Fruit fly (Drosophila melanogaster) whole organism, embryonic: ENCODE results near the gene Rpn9.
A peak's percentile ranks its signal among the peaks of the same experiment; 100 is the strongest.

ENCODE experiments used
- ATbp ChIP-seq: fragments of 200-800 bp; sonication (Bioruptor generic); optimal IDR thresholded peaks from 2 replicates; lab custom pipeline; 2017; ENCODE audit warnings: missing biosample characterization, mild to moderate bottlenecking, missing genetic modification characterization, missing genetic modification reagents
- Awh ChIP-seq: fragments of 200-800 bp; sonication (Bioruptor generic); IDR thresholded peaks from 2 replicates; pipeline ENCODE4, ENCODE4 v1.3.6; 2022; ENCODE audit warnings: missing biosample characterization, missing genetic modification characterization
- CG10209 ChIP-seq: fragments of 200-800 bp; sonication (Bioruptor generic); optimal IDR thresholded peaks from 3 replicates; lab custom pipeline; 2017; ENCODE audit warnings: missing biosample characterization, mild to moderate bottlenecking, missing genetic modification characterization, missing genetic modification reagents
- CG12071 ChIP-seq: fragments of 200-800 bp; sonication (Bioruptor generic); optimal IDR thresholded peaks from 3 replicates; lab custom pipeline; 2018; ENCODE audit warnings: missing biosample characterization, mild to moderate bottlenecking, missing genetic modification characterization
- CG12769 ChIP-seq: fragments of 200-800 bp; sonication (Bioruptor generic); optimal IDR thresholded peaks from 2 replicates; lab custom pipeline; 2019; ENCODE audit warnings: missing biosample characterization, mild to moderate bottlenecking, missing genetic modification characterization, moderate library complexity
- CG15269 ChIP-seq: fragments of 200-800 bp; sonication (Bioruptor generic); optimal IDR thresholded peaks from 2 replicates; lab custom pipeline; 2018; ENCODE audit warnings: missing biosample characterization, mild to moderate bottlenecking, missing genetic modification characterization, moderate library complexity
- CG15479 ChIP-seq: fragments of 200-800 bp; sonication (Bioruptor generic); optimal IDR thresholded peaks from 3 replicates; lab custom pipeline; 2019; ENCODE audit warnings: missing biosample characterization, mild to moderate bottlenecking, missing genetic modification characterization, moderate library complexity
- CG2116 ChIP-seq: fragments of 200-800 bp; sonication (Bioruptor generic); optimal IDR thresholded peaks from 3 replicates; lab custom pipeline; 2018; ENCODE audit warnings: missing biosample characterization, mild to moderate bottlenecking, missing genetic modification characterization
- CG33557 ChIP-seq: fragments of 200-800 bp; sonication (Bioruptor generic); optimal IDR thresholded peaks from 2 replicates; lab custom pipeline; 2019; ENCODE audit warnings: missing biosample characterization, mild to moderate bottlenecking, missing genetic modification characterization, moderate library complexity
- CG42726 ChIP-seq: fragments of 200-800 bp; sonication (Bioruptor generic); IDR thresholded peaks from 2 replicates; pipeline ENCODE4 v1.3.6; 2022; ENCODE audit warnings: missing biosample characterization, missing genetic modification characterization; ENCODE audit not compliant: partially characterized antibody
- CG6175 ChIP-seq: fragments of 200-800 bp; sonication (Bioruptor generic); IDR thresholded peaks from 3 replicates; pipeline ENCODE4 v1.3.6; 2022; ENCODE audit warnings: missing biosample characterization, missing genetic modification characterization
- CG6689 ChIP-seq: fragments of 200-800 bp; sonication (Bioruptor generic); IDR thresholded peaks from 2 replicates; pipeline ENCODE4 v1.3.6; 2022; ENCODE audit warnings: missing biosample characterization, missing genetic modification characterization
- CG6791 ChIP-seq: fragments of 200-800 bp; sonication (Bioruptor generic); IDR thresholded peaks from 3 replicates; pipeline ENCODE4 v1.3.6; 2022; ENCODE audit warnings: missing biosample characterization, missing genetic modification characterization; ENCODE audit not compliant: partially characterized antibody
- CG8359 ChIP-seq: fragments of 200-800 bp; sonication (Bioruptor generic); optimal IDR thresholded peaks from 2 replicates; lab custom pipeline; 2017; ENCODE audit warnings: missing biosample characterization, mild to moderate bottlenecking, missing genetic modification characterization, borderline replicate concordance
- CG9876 ChIP-seq: fragments of 200-800 bp; sonication (Bioruptor generic); optimal IDR thresholded peaks from 2 replicates; lab custom pipeline; 2016; ENCODE audit warnings: missing biosample characterization, missing genetic modification characterization
- Doc3 ChIP-seq: fragments of 200-800 bp; sonication (Bioruptor generic); IDR thresholded peaks from 3 replicates; pipeline ENCODE4 v1.3.6; 2022; ENCODE audit warnings: missing biosample characterization, missing genetic modification characterization; ENCODE audit not compliant: partially characterized antibody
- Eip74EF ChIP-seq, 2 experiments: fragments of 200-800 bp in 1 of 2; fragments of >200 bp in 1 of 2; sonication (Bioruptor generic) in 1 of 2; optimal IDR thresholded peaks; 2 replicates each; lab custom pipeline; 2017 to 2019; ENCODE audit warnings: missing biosample characterization in 2 of 2, missing genetic modification characterization in 2 of 2, mild to moderate bottlenecking in 1 of 2, moderate library complexity in 1 of 2
- H15 ChIP-seq: fragments of 200-800 bp; sonication (Bioruptor generic); IDR thresholded peaks from 3 replicates; pipeline ENCODE4 v1.3.6; 2022; ENCODE audit warnings: missing biosample characterization, missing genetic modification characterization
- HLH4C ChIP-seq: fragments of 200-800 bp; sonication (Bioruptor generic); IDR thresholded peaks from 3 replicates; pipeline ENCODE4 v1.3.6; 2022; ENCODE audit warnings: missing biosample characterization, missing genetic modification characterization; ENCODE audit not compliant: partially characterized antibody
- Med ChIP-seq: fragments of 200-800 bp; sonication (Bioruptor generic); peaks from one replicate; lab custom pipeline; 2016; ENCODE audit warnings: missing biosample characterization, missing genetic modification characterization, mild to moderate bottlenecking, inconsistent platforms, moderate library complexity
- Meics ChIP-seq: fragments of 200-800 bp; sonication (Bioruptor generic); optimal IDR thresholded peaks from 2 replicates; lab custom pipeline; 2017; ENCODE audit warnings: missing biosample characterization, mild to moderate bottlenecking, missing genetic modification characterization
- Opbp ChIP-seq: fragments of 200-800 bp; sonication (Bioruptor generic); IDR thresholded peaks from 3 replicates; pipeline ENCODE4 v1.3.6; 2022; ENCODE audit warnings: missing biosample characterization, missing genetic modification characterization; ENCODE audit not compliant: partially characterized antibody
- Tbp ChIP-seq: fragments of >200 bp; optimal IDR thresholded peaks from 2 replicates; lab custom pipeline; 2018; ENCODE audit warnings: missing biosample characterization, missing genetic modification characterization
- Xrp1 ChIP-seq: fragments of 200-800 bp; sonication (Bioruptor generic); IDR thresholded peaks from 2 replicates; pipeline ENCODE4 v1.3.6; 2022; ENCODE audit warnings: missing biosample characterization, missing genetic modification characterization
- abd-A ChIP-seq: fragments of 200-800 bp; sonication (Bioruptor generic); optimal IDR thresholded peaks from 3 replicates; lab custom pipeline; 2019; ENCODE audit warnings: missing biosample characterization, mild to moderate bottlenecking, missing genetic modification characterization, moderate library complexity
- ac ChIP-seq: fragments of 200-800 bp; sonication (Bioruptor generic); optimal IDR thresholded peaks from 3 replicates; lab custom pipeline; 2017; ENCODE audit warnings: missing biosample characterization, mild to moderate bottlenecking, missing genetic modification characterization
- cad ChIP-seq: fragments of >200 bp; optimal IDR thresholded peaks from 2 replicates; lab custom pipeline; 2017; ENCODE audit warnings: missing biosample characterization, missing genetic modification characterization
- ci ChIP-seq: fragments of 200-800 bp; sonication (Bioruptor generic); IDR thresholded peaks from 3 replicates; pipeline ENCODE4 v1.3.6; 2022; ENCODE audit warnings: missing biosample characterization, missing genetic modification characterization
- cwo ChIP-seq: fragments of 200-800 bp; sonication (Bioruptor generic); optimal IDR thresholded peaks from 3 replicates; lab custom pipeline; 2017; ENCODE audit warnings: missing biosample characterization, missing genetic modification characterization, mild to moderate bottlenecking, moderate library complexity, missing genetic modification reagents
- dmrt11E ChIP-seq: fragments of 200-800 bp; sonication (Bioruptor generic); optimal IDR thresholded peaks from 3 replicates; lab custom pipeline; 2018; ENCODE audit warnings: missing biosample characterization, mild to moderate bottlenecking, missing genetic modification characterization, moderate library complexity
- ewg ChIP-seq: fragments of 200-800 bp; sonication (Bioruptor generic); optimal IDR thresholded peaks from 3 replicates; lab custom pipeline; 2017; ENCODE audit warnings: mild to moderate bottlenecking, missing biosample characterization, missing genetic modification reagents, missing genetic modification characterization
- fru ChIP-seq: fragments of >200 bp; optimal IDR thresholded peaks from 2 replicates; lab custom pipeline; 2017
- gcm2 ChIP-seq: fragments of 200-800 bp; sonication (Bioruptor generic); optimal IDR thresholded peaks from 2 replicates; lab custom pipeline; 2016; ENCODE audit warnings: missing biosample characterization, missing genetic modification characterization
- hth ChIP-seq: fragments of >200 bp; optimal IDR thresholded peaks from 2 replicates; lab custom pipeline; 2017; ENCODE audit warnings: inconsistent platforms
- oc ChIP-seq: fragments of 200-800 bp; sonication (Bioruptor generic); optimal IDR thresholded peaks from 2 replicates; lab custom pipeline; 2018; ENCODE audit warnings: missing biosample characterization, mild to moderate bottlenecking, missing genetic modification characterization, moderate library complexity
- pb ChIP-seq: fragments of 200-800 bp; sonication (Bioruptor generic); optimal IDR thresholded peaks from 3 replicates; lab custom pipeline; 2016; ENCODE audit warnings: missing biosample characterization, missing genetic modification characterization
- rib ChIP-seq: fragments of 200-800 bp; sonication (Bioruptor generic); IDR thresholded peaks from 2 replicates; pipeline ENCODE4 v1.3.6; 2022; ENCODE audit warnings: missing biosample characterization, missing genetic modification characterization
- so ChIP-seq: fragments of 200-800 bp; sonication (Bioruptor generic); IDR thresholded peaks from 3 replicates; pipeline ENCODE4 v1.3.6; 2022; ENCODE audit warnings: missing biosample characterization, missing genetic modification characterization
- sob ChIP-seq: fragments of 200-800 bp; sonication (Bioruptor generic); IDR thresholded peaks from 2 replicates; pipeline ENCODE4 v1.3.6; 2022; ENCODE audit warnings: missing biosample characterization, missing genetic modification characterization
- sug ChIP-seq: fragments of 200-800 bp; optimal IDR thresholded peaks from 2 replicates; lab custom pipeline; 2019; ENCODE audit warnings: missing biosample characterization, mild to moderate bottlenecking, missing genetic modification characterization, moderate library complexity
- vvl ChIP-seq: fragments of 200-800 bp; sonication (Bioruptor generic); IDR thresholded peaks from 2 replicates; pipeline ENCODE4 v1.3.6; 2022; ENCODE audit warnings: missing biosample characterization, missing genetic modification characterization

The Rpn9 gene

DNA sequence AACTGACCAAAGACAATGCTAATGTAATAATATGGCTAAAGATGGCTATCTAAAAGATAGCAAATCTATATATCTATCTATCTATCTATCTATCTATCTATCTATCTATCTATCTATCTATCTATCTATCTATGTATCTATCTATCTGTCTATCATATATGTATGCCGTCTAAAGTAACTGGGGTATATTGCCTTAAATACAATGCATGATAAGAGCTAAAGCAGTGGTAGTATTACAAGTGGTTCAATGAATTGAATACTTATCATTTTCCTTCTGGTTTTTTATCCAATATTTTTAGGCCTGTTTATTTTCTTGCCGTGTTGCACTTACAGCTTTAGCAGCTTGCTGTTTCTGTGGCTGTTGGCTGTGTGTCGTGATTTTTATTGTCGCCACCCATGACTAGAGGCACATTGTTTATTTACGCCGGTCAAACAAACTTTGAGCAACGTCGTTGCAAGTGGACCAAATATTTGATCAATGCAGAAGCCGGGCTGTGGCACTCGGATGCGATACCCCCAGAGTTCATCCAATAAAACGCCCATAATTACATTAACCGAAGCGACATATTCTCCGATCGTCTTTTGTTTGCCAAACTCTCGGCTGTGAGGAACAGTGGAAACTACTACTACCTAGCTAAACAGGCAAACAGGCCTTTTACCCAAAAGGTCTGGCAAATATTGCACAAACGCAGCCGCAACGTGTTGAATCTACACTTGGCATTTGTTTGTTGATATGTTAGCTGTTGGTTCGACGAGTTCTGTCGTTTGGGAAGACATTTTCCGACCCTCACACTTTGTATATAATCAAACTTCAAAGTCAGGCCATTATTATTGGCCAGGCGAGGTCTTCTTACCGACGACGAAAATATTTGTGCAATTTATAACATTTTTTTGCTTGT lies 4.7 kb upstream of the Rpn9 start (continued):
- TF ChIP-seq CG10209 (GFP tag; lab: Kevin White, UChicago) (peak; percentile 10), ac (GFP tag; lab: Kevin White, UChicago) (peak; percentile 17), rib (GFP tag; lab: Robert Waterston, UW) (no peak), gcm2 (GFP tag; lab: Kevin White, UChicago) (no peak), cad (GFP tag; lab: Kevin White, UChicago) (no peak), dmrt11E (tag; lab: Kevin White, UChicago) (no peak)
- TF ChIP-seq, all 482 proteins: peak for 16

DNA sequence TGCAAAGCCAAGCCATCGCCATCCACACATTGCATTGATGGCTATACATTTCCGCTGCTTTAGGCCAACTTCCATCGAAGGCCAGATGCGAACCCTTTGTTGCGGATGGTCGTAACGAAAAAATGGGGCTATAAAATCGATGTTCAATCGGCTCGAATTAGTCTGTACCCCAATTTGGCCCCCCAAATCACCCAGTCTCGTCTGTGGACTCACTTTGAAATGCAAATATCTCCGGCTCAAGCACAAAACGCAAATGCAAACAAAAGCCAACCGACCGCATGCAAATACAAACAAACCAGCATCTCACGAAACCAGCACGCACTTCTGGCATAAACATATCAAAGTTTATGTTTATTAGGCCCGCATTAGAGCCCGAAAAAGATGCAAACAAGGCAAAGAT lies 3.1 kb upstream of the Rpn9 start:
- TF ChIP-seq ATbp (GFP tag; lab: Kevin White, UChicago) (peak; percentile 42), ci (GFP tag; lab: Robert Waterston, UW) (peak; percentile 54; the same call in 1 of the 3 replicates), fru (lab: Kevin White, UChicago) (no peak), Med (peak; percentile 65), Doc3 (GFP tag; lab: Robert Waterston, UW) (no peak), CG12769 (tag; lab: Kevin White, UChicago) (peak; percentile 59), sug (tag; lab: Kevin White, UChicago) (no peak), Eip74EF (GFP tag; optimal IDR thresholded peaks at IDR 0.05; lab: Kevin White, UChicago) (peak in 1 of 2 experiments; percentile 16), vvl (GFP tag; lab: Robert Waterston, UW) (peak; percentile 62; the same call in 1 of the 2 replicates), oc (peak; percentile 17), CG2116 (GFP tag; lab: Kevin White, UChicago) (no peak), Xrp1 (GFP tag; lab: Robert Waterston, UW) (0 out of 2 replicates have a peak, but pooled peaks have one; percentile 16), CG12071 (GFP tag; lab: Kevin White, UChicago) (peak; percentile 14), pb (GFP tag; lab: Kevin White, UChicago) (peak; percentile 7), Awh (GFP tag; lab: Robert Waterston, UW) (peak; percentile 58; the same call in 1 of the 2 replicates), so (GFP tag; lab: Robert Waterston, UW) (0 out of 3 replicates have a peak, but pooled peaks have one; percentile 21), H15 (GFP tag; lab: Robert Waterston, UW) (peak; percentile 42; the same call in 1 of the 3 replicates), abd-A (tag; lab: Kevin White, UChicago) (peak; percentile 62)
- TF ChIP-seq, all 482 proteins: peak for 14

DNA sequence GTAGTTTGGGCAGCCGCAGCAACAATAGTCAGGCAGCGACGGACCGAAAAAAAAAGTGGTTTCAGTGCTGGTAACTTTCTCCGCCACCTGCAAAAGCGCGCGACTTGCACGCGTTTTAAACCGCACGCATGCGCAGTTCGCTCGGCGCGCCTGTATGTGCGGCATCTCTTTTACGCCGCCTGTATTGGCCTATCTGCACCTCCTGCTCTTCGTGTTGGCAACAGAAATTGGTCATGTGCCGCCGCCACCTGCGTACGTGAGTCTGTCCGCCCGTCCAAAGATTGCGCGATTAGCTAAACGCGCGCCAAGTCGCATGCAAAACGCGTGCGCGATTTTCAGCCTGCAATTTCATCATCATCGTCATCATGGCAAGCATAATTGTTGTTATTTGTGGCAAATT lies 2.4 kb upstream of the Rpn9 start:
- TF ChIP-seq CG6791 (0 out of 3 replicates have a peak, but pooled peaks have one; percentile 21), Meics (GFP tag; lab: Kevin White, UChicago) (no peak), CG42726 (GFP tag; lab: Robert Waterston, UW) (peak; percentile 33; the same call in 1 of the 2 replicates), ci (GFP tag; lab: Robert Waterston, UW) (0 out of 3 replicates have a peak, but pooled peaks have one; percentile 10), Tbp (GFP tag; lab: Kevin White, UChicago) (peak; percentile 21), hth (lab: Kevin White, UChicago) (no peak), CG15269 (tag; lab: Kevin White, UChicago) (no peak), Med (peak; percentile 46), CG8359 (GFP tag; lab: Kevin White, UChicago) (peak; percentile 100), cwo (GFP tag; lab: Kevin White, UChicago) (peak; percentile 4), HLH4C (GFP tag; lab: Robert Waterston, UW) (0 out of 3 replicates have a peak, but pooled peaks have one; percentile 20), CG6689 (no peak), CG15479 (GFP tag; lab: Kevin White, UChicago) (peak; percentile 46), Opbp (GFP tag; lab: Robert Waterston, UW) (peak; percentile 36; the same call in 1 of the 3 replicates), CG33557 (GFP tag; lab: Kevin White, UChicago) (no peak), CG9876 (GFP tag; lab: Kevin White, UChicago) (no peak), CG6175 (GFP tag; lab: Robert Waterston, UW) (0 out of 3 replicates have a peak, but pooled peaks have one; percentile 27), ewg (GFP tag; lab: Kevin White, UChicago) (peak; percentile 18), sob (GFP tag; lab: Robert Waterston, UW) (no peak)
